Worm (Caenorhabditis elegans) whole organism, young adult: ENCODE data around the gene moc-1.

ENCODE experiments used
- B0019.2 ChIP-seq: fragments of 200-800 bp; sonication (Bioruptor generic); conservative IDR thresholded peaks from 2 replicates; pipeline ENCODE4 v1.3.6; 2022; ENCODE audit warnings: missing genetic modification reagents, missing genetic modification characterization, missing compliant biosample characterization
- B0261.1 ChIP-seq: sonication (generic microtip); optimal IDR thresholded peaks from 2 replicates; lab custom pipeline; 2016; ENCODE audit warnings: mild to moderate bottlenecking, missing genetic modification characterization, moderate library complexity, missing compliant biosample characterization
- B0336.3 ChIP-seq: fragments of 200-800 bp; sonication (Bioruptor generic); IDR thresholded peaks from 2 replicates; pipeline ENCODE4 v1.3.6; 2022; ENCODE audit warnings: missing genetic modification characterization, missing compliant biosample characterization
- D2030.7 ChIP-seq: fragments of 200-800 bp; sonication (Bioruptor generic); IDR thresholded peaks from 2 replicates; pipeline ENCODE4 v1.3.6; 2022; ENCODE audit warnings: missing genetic modification reagents, missing genetic modification characterization, missing compliant biosample characterization
- F23B12.7 ChIP-seq: sonication (generic microtip); optimal IDR thresholded peaks from 2 replicates; lab custom pipeline; 2017; ENCODE audit warnings: missing genetic modification characterization, mild to moderate bottlenecking, missing compliant biosample characterization, antibody characterized with exemption, moderate library complexity; ENCODE audit not compliant: insufficient read depth
- F49E8.2 ChIP-seq: sonication (generic microtip); optimal IDR thresholded peaks from 3 replicates; lab custom pipeline; 2017; ENCODE audit warnings: missing genetic modification characterization, mild to moderate bottlenecking, missing compliant biosample characterization, antibody characterized with exemption, moderate library complexity; ENCODE audit not compliant: insufficient read depth
- K11D2.4 ChIP-seq: fragments of 200-800 bp; sonication (Bioruptor generic); IDR thresholded peaks from 2 replicates; pipeline ENCODE4 v1.3.6; 2022; ENCODE audit warnings: missing genetic modification reagents, missing genetic modification characterization, missing compliant biosample characterization
- K12H6.12 ChIP-seq: fragments of 200-800 bp; sonication (Bioruptor generic); optimal IDR thresholded peaks from 2 replicates; lab custom pipeline; 2018; ENCODE audit warnings: mild to moderate bottlenecking, missing genetic modification characterization, missing compliant biosample characterization
- T26A5.8 ChIP-seq: sonication (generic microtip); optimal IDR thresholded peaks from 2 replicates; lab custom pipeline; 2016; ENCODE audit warnings: missing genetic modification characterization, missing compliant biosample characterization
- Y53F4B.3 ChIP-seq: fragments of 200-800 bp; sonication (Bioruptor generic); IDR thresholded peaks from 2 replicates; pipeline ENCODE4 v1.3.6; 2022; ENCODE audit warnings: missing genetic modification reagents, missing genetic modification characterization, missing compliant biosample characterization
- ama-1 ChIP-seq, 3 experiments: fragments of 150-350 bp in 1 of 3; sonication (generic microtip) in 2 of 3; optimal IDR thresholded peaks; 2 replicates each; lab custom pipeline; 2014 to 2018; ENCODE audit warnings: missing biosample characterization in 2 of 3, missing genetic modification characterization in 2 of 3, missing genetic modification reagents in 2 of 3
- atf-7 ChIP-seq: sonication (generic microtip); optimal IDR thresholded peaks from 2 replicates; lab custom pipeline; 2017; ENCODE audit warnings: mild to moderate bottlenecking, missing genetic modification characterization, missing compliant biosample characterization
- athp-1 ChIP-seq: sonication (generic microtip); optimal IDR thresholded peaks from 2 replicates; lab custom pipeline; 2017; ENCODE audit warnings: mild to moderate bottlenecking, missing genetic modification characterization, missing compliant biosample characterization
- attf-6 ChIP-seq: fragments of 200-800 bp; sonication (Bioruptor generic); IDR thresholded peaks from 2 replicates; pipeline ENCODE4 v1.3.6; 2022; ENCODE audit warnings: missing genetic modification reagents, missing genetic modification characterization, missing compliant biosample characterization
- bed-1 ChIP-seq: fragments of 200-800 bp; sonication (Bioruptor generic); IDR thresholded peaks from 2 replicates; pipeline ENCODE4 v1.3.6; 2022; ENCODE audit warnings: missing genetic modification reagents, missing genetic modification characterization, missing compliant biosample characterization
- ccch-3 ChIP-seq: fragments of 200-800 bp; sonication (Bioruptor generic); optimal IDR thresholded peaks from 2 replicates; lab custom pipeline; 2018; ENCODE audit warnings: mild to moderate bottlenecking, missing genetic modification characterization, missing compliant biosample characterization
- cebp-1 ChIP-seq, 2 experiments: fragments of 200-800 bp in 1 of 2; sonication (Bioruptor generic) in 1 of 2; sonication (generic microtip) in 1 of 2; IDR thresholded peaks in 1 of 2; optimal IDR thresholded peaks in 1 of 2; 2 replicates each; pipeline versions ENCODE4 v1.3.6 to Lab custom; 2017 to 2022; ENCODE audit warnings: missing compliant biosample characterization in 2 of 2, missing genetic modification characterization in 2 of 2, mild to moderate bottlenecking in 1 of 2, missing genetic modification reagents in 1 of 2, moderate library complexity in 1 of 2
- cebp-2 ChIP-seq: fragments of 200-800 bp; sonication (Bioruptor generic); IDR thresholded peaks from 2 replicates; pipeline ENCODE4 v1.3.6; 2022; ENCODE audit warnings: missing genetic modification characterization, missing compliant biosample characterization
- ceh-79 ChIP-seq: sonication (generic microtip); optimal IDR thresholded peaks from 2 replicates; lab custom pipeline; 2017; ENCODE audit warnings: mild to moderate bottlenecking, missing genetic modification characterization, missing compliant biosample characterization
- dox-1 ChIP-seq: fragments of 200-800 bp; sonication (Bioruptor generic); IDR thresholded peaks from 2 replicates; pipeline ENCODE4 v1.3.6; 2022; ENCODE audit warnings: missing genetic modification reagents, missing genetic modification characterization, missing compliant biosample characterization
- egrh-3 ChIP-seq: fragments of 200-800 bp; sonication (Bioruptor generic); IDR thresholded peaks from 2 replicates; pipeline ENCODE4 v1.3.6; 2022; ENCODE audit warnings: missing genetic modification reagents, missing genetic modification characterization, missing compliant biosample characterization
- ekl-4 ChIP-seq: fragments of 200-800 bp; sonication (Bioruptor generic); IDR thresholded peaks from 2 replicates; pipeline ENCODE4 v1.3.6; 2022; ENCODE audit warnings: missing genetic modification reagents, missing genetic modification characterization, missing compliant biosample characterization
- him-1 ChIP-seq: sonication (generic microtip); optimal IDR thresholded peaks from 2 replicates; lab custom pipeline; 2016; ENCODE audit warnings: missing genotype, missing genetic modification reagents, missing genetic modification characterization, missing compliant biosample characterization
- hrde-1 ChIP-seq: sonication (generic microtip); optimal IDR thresholded peaks from 2 replicates; lab custom pipeline; 2016; ENCODE audit warnings: missing genetic modification characterization, mild to moderate bottlenecking, missing compliant biosample characterization, moderate library complexity, missing genotype, missing genetic modification reagents, borderline replicate concordance
- let-526 ChIP-seq: fragments of 200-800 bp; sonication (Bioruptor generic); IDR thresholded peaks from 2 replicates; pipeline ENCODE4 v1.3.6; 2022; ENCODE audit warnings: missing genetic modification reagents, missing genetic modification characterization, missing compliant biosample characterization
- lin-26 ChIP-seq: fragments of 200-800 bp; sonication (Bioruptor generic); IDR thresholded peaks from 2 replicates; pipeline ENCODE4 v1.3.6; 2022; ENCODE audit warnings: missing genetic modification reagents, missing genetic modification characterization, missing compliant biosample characterization
- lin-54 ChIP-seq: fragments of 200-800 bp; sonication (Bioruptor generic); optimal IDR thresholded peaks from 2 replicates; lab custom pipeline; 2018; ENCODE audit warnings: mild to moderate bottlenecking, missing genetic modification characterization, missing compliant biosample characterization
- lir-1 ChIP-seq: fragments of 200-800 bp; sonication (Bioruptor generic); conservative IDR thresholded peaks from 2 replicates; pipeline ENCODE4 v1.3.6; 2022; ENCODE audit warnings: missing genetic modification reagents, missing genetic modification characterization, missing compliant biosample characterization
- lsl-1 ChIP-seq: fragments of 200-800 bp; sonication (Bioruptor generic); optimal IDR thresholded peaks from 2 replicates; lab custom pipeline; 2018; ENCODE audit warnings: mild to moderate bottlenecking, missing genetic modification characterization, moderate library complexity, missing compliant biosample characterization
- madf-8 ChIP-seq: fragments of 200-800 bp; sonication (Bioruptor generic); conservative IDR thresholded peaks from 2 replicates; pipeline ENCODE4 v1.3.6; 2022; ENCODE audit warnings: missing genetic modification reagents, missing genetic modification characterization, missing compliant biosample characterization
- mel-28 ChIP-seq: sonication (generic microtip); optimal IDR thresholded peaks from 2 replicates; lab custom pipeline; 2016; ENCODE audit warnings: borderline replicate concordance, mild to moderate bottlenecking, missing genetic modification characterization, missing compliant biosample characterization
- nfya-2 ChIP-seq: fragments of 200-800 bp; sonication (Bioruptor generic); IDR thresholded peaks from 2 replicates; pipeline ENCODE4 v1.3.6; 2022; ENCODE audit warnings: missing genetic modification reagents, missing genetic modification characterization, missing compliant biosample characterization
- nfyb-1 ChIP-seq: fragments of 200-800 bp; sonication (Bioruptor generic); IDR thresholded peaks from 2 replicates; pipeline ENCODE4 v1.3.6; 2022; ENCODE audit warnings: missing genetic modification reagents, missing genetic modification characterization, missing compliant biosample characterization
- nhr-120 ChIP-seq: fragments of 200-800 bp; sonication (Bioruptor generic); IDR thresholded peaks from 2 replicates; pipeline ENCODE4 v1.3.6; 2022; ENCODE audit warnings: missing genetic modification characterization, missing compliant biosample characterization
- rcor-1 ChIP-seq: fragments of 200-800 bp; sonication (Bioruptor generic); IDR thresholded peaks from 2 replicates; pipeline ENCODE4 v1.3.6; 2022; ENCODE audit warnings: missing genetic modification reagents, missing genetic modification characterization, missing compliant biosample characterization
- rec-8 ChIP-seq, 2 experiments: sonication (generic microtip); optimal IDR thresholded peaks; 2 replicates each; lab custom pipeline; 2016; ENCODE audit warnings: mild to moderate bottlenecking in 2 of 2, missing genetic modification characterization in 2 of 2, missing genetic modification reagents in 2 of 2, missing genotype in 2 of 2, missing biosample characterization in 1 of 2, missing compliant biosample characterization in 1 of 2, moderate library complexity in 1 of 2
- repo-1 ChIP-seq: sonication (generic microtip); optimal IDR thresholded peaks from 2 replicates; lab custom pipeline; 2017; ENCODE audit warnings: mild to moderate bottlenecking, missing genetic modification characterization, missing compliant biosample characterization
- rpc-1 ChIP-seq, 2 experiments: fragments of 150-350 bp in 1 of 2; sonication (generic microtip) in 1 of 2; optimal IDR thresholded peaks; 2 replicates each; lab custom pipeline; 2014 to 2018; ENCODE audit warnings: missing biosample characterization in 1 of 2, missing genetic modification characterization in 1 of 2, missing genetic modification reagents in 1 of 2, missing genotype in 1 of 2
- sdz-38 ChIP-seq: sonication (generic microtip); optimal IDR thresholded peaks from 2 replicates; lab custom pipeline; 2016; ENCODE audit warnings: missing genotype, missing genetic modification characterization, missing compliant biosample characterization
- snpc-3.4 ChIP-seq: sonication (generic microtip); optimal IDR thresholded peaks from 2 replicates; lab custom pipeline; 2017; ENCODE audit warnings: missing genetic modification characterization, mild to moderate bottlenecking, missing compliant biosample characterization, antibody characterized with exemption, moderate library complexity, missing genotype, missing genetic modification reagents
- tbp1 ChIP-seq: fragments of 200-800 bp; sonication (Bioruptor generic); optimal IDR thresholded peaks from 2 replicates; lab custom pipeline; 2018; ENCODE audit warnings: mild to moderate bottlenecking, missing genetic modification characterization, missing compliant biosample characterization
- zfh-2 ChIP-seq: fragments of 200-800 bp; sonication (Bioruptor generic); conservative IDR thresholded peaks from 2 replicates; pipeline ENCODE4 v1.3.6; 2022; ENCODE audit warnings: missing genetic modification reagents, missing genetic modification characterization, missing compliant biosample characterization
- ztf-18 ChIP-seq: sonication (generic microtip); optimal IDR thresholded peaks from 2 replicates; lab custom pipeline; 2016; ENCODE audit warnings: missing genotype, mild to moderate bottlenecking, missing genetic modification characterization, missing compliant biosample characterization
- ztf-26 ChIP-seq: sonication (generic microtip); optimal IDR thresholded peaks from 2 replicates; lab custom pipeline; 2017; ENCODE audit warnings: missing genetic modification characterization, missing compliant biosample characterization
- ztf-3 ChIP-seq: fragments of 200-800 bp; sonication (Bioruptor generic); optimal IDR thresholded peaks from 2 replicates; lab custom pipeline; 2018; ENCODE audit warnings: mild to moderate bottlenecking, missing genetic modification characterization, missing compliant biosample characterization

The moc-1 gene

DNA sequence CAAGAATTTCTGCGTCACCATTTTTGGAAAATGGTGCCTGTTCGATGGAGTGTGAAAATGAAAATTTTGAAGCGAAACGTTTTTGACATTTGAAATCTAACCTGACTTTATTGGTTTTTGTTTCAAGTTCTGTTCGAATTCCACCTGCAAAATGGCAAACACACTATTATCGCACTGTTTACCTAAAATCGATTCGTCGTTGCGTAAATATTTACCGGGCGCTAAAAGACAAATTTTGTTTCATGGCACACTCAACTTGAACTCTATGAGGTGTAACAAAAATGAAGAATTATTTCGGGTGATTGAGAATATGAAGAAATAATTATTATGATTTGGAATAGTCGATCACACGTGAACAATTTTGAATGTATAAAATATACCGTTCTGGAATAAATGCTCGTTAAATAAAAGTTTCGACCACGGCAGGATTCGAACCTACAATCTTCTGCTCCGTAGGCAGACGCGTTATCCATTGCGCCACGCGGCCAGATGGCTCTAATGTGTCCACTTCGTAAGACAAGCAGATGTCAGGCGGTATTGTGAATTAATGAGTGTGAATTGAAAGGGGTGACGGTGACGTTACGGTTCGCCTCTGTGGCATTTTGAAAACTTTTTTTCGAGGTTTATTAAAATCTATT lies 9.9 kb upstream of the moc-1 start:
- 0 out of 2 replicates have a peak, but pooled peaks have one; percentile 32 for TF ChIP-seq B0336.3 (GFP tag; lab: Robert Waterston, UW)
- peak; percentile 81 for TF ChIP-seq B0261.1 (tag; lab: Kevin White, UChicago)
- TF ChIP-seq sdz-38: no peak
- TF ChIP-seq B0019.2 (GFP tag; lab: Robert Waterston, UW): no peak
- peak; percentile 91 for TF ChIP-seq D2030.7
- peak; percentile 90 for TF ChIP-seq tbp1 (GFP tag; lab: Kevin White, UChicago)
- no peak for TF ChIP-seq cebp-1 (GFP tag; IDR thresholded peaks at IDR 0.05; lab: Robert Waterston, UW)
- TF ChIP-seq cebp-1 (tag; optimal IDR thresholded peaks at IDR 0.05; lab: Kevin White, UChicago): peak; percentile 32
- peak; percentile 93 for TF ChIP-seq lin-26
- TF ChIP-seq lin-54 (GFP tag; lab: Kevin White, UChicago): peak; percentile 31
- TF ChIP-seq mel-28 (tag; lab: Kevin White, UChicago): no peak
- no peak for TF ChIP-seq T26A5.8 (tag; lab: Kevin White, UChicago)
- TF ChIP-seq lir-1 (GFP tag; lab: Robert Waterston, UW): no peak
- TF ChIP-seq ztf-26 (tag; lab: Kevin White, UChicago): no peak
- TF ChIP-seq let-526 (GFP tag; lab: Robert Waterston, UW): no peak
- peak; percentile 56 for TF ChIP-seq dox-1 (GFP tag; lab: Robert Waterston, UW)
- no peak for TF ChIP-seq nfya-2 (GFP tag; lab: Robert Waterston, UW)
- peak; percentile 74; the same call in 1 of the 2 replicates for TF ChIP-seq nfyb-1
- no peak for TF ChIP-seq K11D2.4 (GFP tag; lab: Robert Waterston, UW)
- TF ChIP-seq egrh-3 (GFP tag; lab: Robert Waterston, UW): no peak
- no peak for TF ChIP-seq ama-1 (optimal IDR thresholded peaks at IDR 0.05; lab: Kevin White, UChicago)
- peak; percentile 25 to 77 for TF ChIP-seq ama-1 (GFP tag; optimal IDR thresholded peaks at IDR 0.05; lab: Kevin White, UChicago)
- TF ChIP-seq K12H6.12 (tag; lab: Kevin White, UChicago): peak; percentile 14
- no peak for TF ChIP-seq nhr-120
- no peak for TF ChIP-seq zfh-2 (GFP tag; lab: Robert Waterston, UW)
- TF ChIP-seq rec-8 (tag; optimal IDR thresholded peaks at IDR 0.05; lab: Kevin White, UChicago): peak; percentile 72 to 76
- peak; percentile 55; the same call in 1 of the 2 replicates for TF ChIP-seq ekl-4 (GFP tag; lab: Robert Waterston, UW)
- TF ChIP-seq F49E8.2 (tag; lab: Kevin White, UChicago): peak; percentile 46
- peak; percentile 57 for TF ChIP-seq ztf-18 (tag; lab: Kevin White, UChicago)
- 0 out of 2 replicates have a peak, but pooled peaks have one; percentile 36 for TF ChIP-seq attf-6 (GFP tag; lab: Robert Waterston, UW)
- TF ChIP-seq F23B12.7: no peak
- no peak for TF ChIP-seq ccch-3
- TF ChIP-seq athp-1 (tag; lab: Kevin White, UChicago): peak; percentile 11
- peak; percentile 1 for TF ChIP-seq ceh-79 (tag; lab: Kevin White, UChicago)
- TF ChIP-seq repo-1 (tag; lab: Kevin White, UChicago): peak; percentile 63
- TF ChIP-seq lsl-1: peak; percentile 18
- TF ChIP-seq him-1: peak; percentile 92
- TF ChIP-seq atf-7 (tag; lab: Kevin White, UChicago): peak; percentile 48
- TF ChIP-seq rcor-1 (GFP tag; lab: Robert Waterston, UW): peak; percentile 52; the same call in 1 of the 2 replicates
- TF ChIP-seq Y53F4B.3: no peak; the same call in 1 of the 2 replicates
- TF ChIP-seq rpc-1 (optimal IDR thresholded peaks at IDR 0.05; lab: Kevin White, UChicago): peak; percentile 87
- TF ChIP-seq rpc-1 (tag; optimal IDR thresholded peaks at IDR 0.05; lab: Kevin White, UChicago): peak; percentile 98
- no peak for TF ChIP-seq madf-8 (GFP tag; lab: Robert Waterston, UW)
- 0 out of 2 replicates have a peak, but pooled peaks have one; percentile 33 for TF ChIP-seq bed-1 (GFP tag; lab: Robert Waterston, UW)
- 0 out of 2 replicates have a peak, but pooled peaks have one; percentile 70 for TF ChIP-seq cebp-2
- no peak for TF ChIP-seq snpc-3.4 (tag; lab: Kevin White, UChicago)
- no peak for TF ChIP-seq ztf-3 (GFP tag; lab: Kevin White, UChicago)
- peak; percentile 87 for TF ChIP-seq hrde-1 (tag; lab: Kevin White, UChicago)
